Worm (Caenorhabditis elegans) whole organism, L1 larva: ENCODE measurements around the gene Y45F10C.4.

Source experiments
- ceh-8 ChIP-seq: fragments of 200-800 bp; sonication (Bioruptor generic); optimal IDR thresholded peaks from 2 replicates; lab custom pipeline; 2018; ENCODE audit warnings: mild to moderate bottlenecking, missing genetic modification characterization, moderate library complexity, missing compliant biosample characterization
- ces-1 ChIP-seq: fragments of 150-350 bp; optimal IDR thresholded peaks from 2 replicates; lab custom pipeline; 2014; ENCODE audit warnings: missing biosample characterization, missing genetic modification reagents, missing genetic modification characterization
- egl-13 ChIP-seq: sonication (generic microtip); optimal IDR thresholded peaks from 2 replicates; lab custom pipeline; 2016; ENCODE audit warnings: missing genotype, missing genetic modification reagents, missing genetic modification characterization, missing compliant biosample characterization
- egl-27 ChIP-seq, 2 experiments: fragments of 150-350 bp in 1 of 2; sonication (generic microtip); optimal IDR thresholded peaks; 3 replicates each; lab custom pipeline; 2017 to 2018; ENCODE audit warnings: missing biosample characterization in 2 of 2, missing genetic modification characterization in 2 of 2, missing genetic modification reagents in 2 of 2
- elt-3 ChIP-seq, 6 experiments: fragments of 150-350 bp in 1 of 6; sonication (generic microtip); optimal IDR thresholded peaks; 2 replicates each; lab custom pipeline; 2017 to 2018; ENCODE audit warnings: missing biosample characterization in 6 of 6, missing genetic modification characterization in 6 of 6, inconsistent platforms in 1 of 6
- fkh-10 ChIP-seq: sonication (generic microtip); optimal IDR thresholded peaks from 2 replicates; lab custom pipeline; 2017; ENCODE audit warnings: missing biosample characterization, missing genetic modification reagents, missing genetic modification characterization
- hlh-17 ChIP-seq: fragments of 200-800 bp; sonication (Bioruptor generic); optimal IDR thresholded peaks from 2 replicates; lab custom pipeline; 2018; ENCODE audit warnings: missing genetic modification characterization, mild to moderate bottlenecking, missing compliant biosample characterization, moderate library complexity, borderline replicate concordance
- nhr-12 ChIP-seq: sonication (generic microtip); optimal IDR thresholded peaks from 2 replicates; lab custom pipeline; 2017; ENCODE audit warnings: missing biosample characterization, missing genetic modification characterization
- nhr-237 ChIP-seq: fragments of 150-350 bp; optimal IDR thresholded peaks from 2 replicates; lab custom pipeline; 2014; ENCODE audit warnings: missing biosample characterization, missing genetic modification characterization
- nhr-77 ChIP-seq: fragments of 150-350 bp; optimal IDR thresholded peaks from 2 replicates; lab custom pipeline; 2014; ENCODE audit warnings: missing biosample characterization, missing genetic modification characterization
- skn-1 ChIP-seq: fragments of 150-350 bp; optimal IDR thresholded peaks from 2 replicates; lab custom pipeline; 2014; ENCODE audit warnings: missing biosample characterization, missing genetic modification characterization
- sox-4 ChIP-seq: sonication (generic microtip); optimal IDR thresholded peaks from 2 replicates; lab custom pipeline; 2016; ENCODE audit warnings: missing genetic modification characterization, missing compliant biosample characterization
- unc-62 ChIP-seq: fragments of 150-350 bp; optimal IDR thresholded peaks from 2 replicates; lab custom pipeline; 2014; ENCODE audit warnings: missing biosample characterization, missing genetic modification reagents, missing genetic modification characterization

DNA sequence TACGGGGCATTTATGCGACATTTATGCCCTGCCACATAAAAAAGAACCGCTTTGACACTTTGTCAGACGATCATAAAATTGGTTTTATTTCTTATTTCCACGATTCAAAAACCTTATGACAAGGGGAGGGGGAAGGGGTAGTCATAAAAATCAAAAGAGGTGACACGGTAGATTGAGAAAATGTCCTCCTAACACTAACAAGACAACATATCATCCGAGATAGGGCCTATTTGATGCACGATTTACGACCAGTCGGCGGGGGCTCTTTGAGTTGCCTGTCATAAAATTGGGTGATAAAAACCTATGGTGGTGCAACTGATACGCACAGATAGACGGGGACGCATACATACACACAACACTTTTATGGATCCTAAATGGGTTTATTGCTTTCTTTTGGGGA, 43.9 kb upstream of the Y45F10C.4 start:
- TF ChIP-seq skn-1 (tag; lab: Kevin White, UChicago) (no peak), nhr-12 (tag; lab: Kevin White, UChicago) (no peak), fkh-10 (no peak), egl-27 (tag; optimal IDR thresholded peaks at IDR 0.05; lab: Kevin White, UChicago) (no peak), nhr-77 (tag; lab: Kevin White, UChicago) (no peak), hlh-17 (no peak), egl-13 (no peak), nhr-237 (tag; lab: Kevin White, UChicago) (no peak), ces-1 (no peak), ceh-8 (GFP tag; lab: Kevin White, UChicago) (no peak), elt-3 (tag; optimal IDR thresholded peaks at IDR 0.05; lab: Kevin White, UChicago) (no peak), sox-4 (no peak), unc-62 (GFP tag; lab: Kevin White, UChicago) (no peak)
